Worm (Caenorhabditis elegans) whole organism, L3 larva: ENCODE data around the gene F17C8.7.
A peak's percentile ranks its signal among the peaks of the same experiment; 100 is the strongest.
"Not testable (repeated sequence)": the region's sequence is repeated elsewhere in the genome, so short reads cannot be mapped to it uniquely, and the experiment has no call there.

Experiments used
- R02D3.7 ChIP-seq: fragments of 150-350 bp; optimal IDR thresholded peaks from 2 replicates; lab custom pipeline; 2014; ENCODE audit warnings: missing biosample characterization, missing genetic modification characterization
- aly-2 ChIP-seq: fragments of 150-350 bp; optimal IDR thresholded peaks from 2 replicates; lab custom pipeline; 2014; ENCODE audit warnings: missing biosample characterization, missing genetic modification characterization
- ceh-16 ChIP-seq: sonication (generic microtip); optimal IDR thresholded peaks from 2 replicates; lab custom pipeline; 2017; ENCODE audit warnings: missing biosample characterization, missing genetic modification characterization
- ceh-9 ChIP-seq: sonication (generic microtip); optimal IDR thresholded peaks from 2 replicates; lab custom pipeline; 2018; ENCODE audit warnings: missing biosample characterization, missing genetic modification characterization
- egl-5 ChIP-seq: fragments of 150-350 bp; optimal IDR thresholded peaks from 2 replicates; lab custom pipeline; 2017; ENCODE audit warnings: missing biosample characterization, missing genetic modification reagents, missing genetic modification characterization, inconsistent platforms
- elt-2 ChIP-seq: sonication (generic microtip); optimal IDR thresholded peaks from 2 replicates; lab custom pipeline; 2016; ENCODE audit warnings: missing genetic modification reagents, mild to moderate bottlenecking, missing genetic modification characterization, missing compliant biosample characterization
- elt-3 ChIP-seq, 3 experiments: fragments of 150-350 bp in 1 of 3; sonication (generic microtip) in 2 of 3; optimal IDR thresholded peaks; 2 replicates in 2 of 3; 4 replicates in 1 of 3; lab custom pipeline; 2014 to 2017; ENCODE audit warnings: missing biosample characterization in 3 of 3, missing genetic modification characterization in 3 of 3
- fkh-10 ChIP-seq: sonication (generic microtip); optimal IDR thresholded peaks from 2 replicates; lab custom pipeline; 2017; ENCODE audit warnings: missing biosample characterization, missing genetic modification reagents, missing genetic modification characterization
- fkh-2 ChIP-seq: fragments of 150-350 bp; optimal IDR thresholded peaks from 2 replicates; lab custom pipeline; 2014; ENCODE audit warnings: missing biosample characterization, missing genetic modification reagents, missing genetic modification characterization
- fos-1 ChIP-seq: fragments of 150-350 bp; optimal IDR thresholded peaks from 2 replicates; lab custom pipeline; 2014; ENCODE audit warnings: missing biosample characterization, missing genetic modification characterization
- lin-15B ChIP-seq: fragments of 150-350 bp; optimal IDR thresholded peaks from 2 replicates; lab custom pipeline; 2014; ENCODE audit warnings: missing biosample characterization, missing genetic modification characterization
- lsy-12 ChIP-seq: sonication (generic microtip); optimal IDR thresholded peaks from 2 replicates; lab custom pipeline; 2016; ENCODE audit warnings: mild to moderate bottlenecking, missing genetic modification characterization, missing compliant biosample characterization
- nfya-1 ChIP-seq: sonication (generic microtip); optimal IDR thresholded peaks from 2 replicates; lab custom pipeline; 2017; ENCODE audit warnings: missing genetic modification characterization, mild to moderate bottlenecking, missing compliant biosample characterization, antibody characterized with exemption, moderate library complexity; ENCODE audit not compliant: insufficient read depth
- nhr-12 ChIP-seq: fragments of 150-350 bp; optimal IDR thresholded peaks from 2 replicates; lab custom pipeline; 2014; ENCODE audit warnings: missing biosample characterization, missing genetic modification characterization
- nhr-23 ChIP-seq: fragments of 150-350 bp; optimal IDR thresholded peaks from 2 replicates; lab custom pipeline; 2014; ENCODE audit warnings: missing biosample characterization, missing genetic modification reagents, missing genetic modification characterization
- nhr-237 ChIP-seq: fragments of 150-350 bp; optimal IDR thresholded peaks from 2 replicates; lab custom pipeline; 2014; ENCODE audit warnings: missing biosample characterization, missing genetic modification characterization
- nhr-28 ChIP-seq: fragments of 150-350 bp; optimal IDR thresholded peaks from 2 replicates; lab custom pipeline; 2014; ENCODE audit warnings: missing biosample characterization, missing genetic modification characterization
- nhr-43 ChIP-seq: sonication (generic microtip); optimal IDR thresholded peaks from 2 replicates; lab custom pipeline; 2016; ENCODE audit warnings: mild to moderate bottlenecking, missing genetic modification characterization, missing compliant biosample characterization; ENCODE audit not compliant: poor library complexity, severe bottlenecking
- nhr-67 ChIP-seq: fragments of 150-350 bp; optimal IDR thresholded peaks from 2 replicates; lab custom pipeline; 2014; ENCODE audit warnings: missing biosample characterization, missing genetic modification characterization
- nhr-76 ChIP-seq: fragments of 150-350 bp; sonication (generic microtip); optimal IDR thresholded peaks from 5 replicates; lab custom pipeline; 2014; ENCODE audit warnings: missing biosample characterization, missing genetic modification characterization
- pha-4 ChIP-seq: fragments of 150-350 bp; optimal IDR thresholded peaks from 2 replicates; lab custom pipeline; 2014; ENCODE audit warnings: missing biosample characterization, missing genetic modification reagents, missing genetic modification characterization
- pqm-1 ChIP-seq: fragments of 150-350 bp; optimal IDR thresholded peaks from 2 replicates; lab custom pipeline; 2017; ENCODE audit warnings: missing biosample characterization, missing genetic modification characterization, inconsistent platforms
- sea-2 ChIP-seq: fragments of 150-350 bp; sonication (generic microtip); optimal IDR thresholded peaks from 4 replicates; lab custom pipeline; 2014; ENCODE audit warnings: missing biosample characterization, missing genetic modification reagents, missing genetic modification characterization
- unc-39 ChIP-seq: sonication (generic microtip); optimal IDR thresholded peaks from 4 replicates; lab custom pipeline; 2017; ENCODE audit warnings: missing biosample characterization, missing genetic modification characterization
- unc-62 ChIP-seq: fragments of 150-350 bp; sonication (generic microtip); optimal IDR thresholded peaks from 4 replicates; lab custom pipeline; 2014; ENCODE audit warnings: missing biosample characterization, missing genetic modification reagents, missing genetic modification characterization
- zag-1 ChIP-seq: fragments of 150-350 bp; optimal IDR thresholded peaks from 2 replicates; lab custom pipeline; 2014; ENCODE audit warnings: missing biosample characterization, missing genetic modification characterization

Gene F17C8.7

ce11 chrIII:4778003-4778402 is 42.5 kb downstream of the F17C8.7 start, which contains the start of gene B0393.7:
B0393.7 (minus strand) TSS chrIII:4778103.
- no peak for TF ChIP-seq fkh-10 (GFP tag; lab: Kevin White, UChicago)
- TF ChIP-seq nhr-28 = no peak
- no peak for TF ChIP-seq nhr-43

DNA sequence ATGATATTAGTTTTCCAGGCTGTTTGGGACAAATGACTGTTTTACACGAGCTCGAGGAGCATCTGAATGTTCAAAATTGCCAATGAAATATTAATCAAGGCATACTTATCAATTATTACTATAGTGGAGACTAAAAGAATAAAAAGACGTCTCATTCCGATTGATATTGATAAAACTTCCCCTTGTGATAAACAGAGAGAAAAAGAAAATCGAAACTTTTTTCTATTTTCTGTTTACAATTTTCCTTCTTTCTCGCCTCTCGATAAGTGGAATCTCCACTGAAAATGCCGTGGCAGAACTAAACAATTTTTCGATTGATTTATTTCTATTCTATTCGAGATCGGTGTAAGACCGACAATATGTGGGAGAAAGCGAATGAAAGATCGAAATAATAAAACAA is 44.3 kb downstream of the F17C8.7 start, which contains the start of gene B0393.9:
Gene B0393.9 (minus strand): TSS at position 303 of the 400 bp plus-strand sequence.
- TF ChIP-seq elt-2 (tag; lab: Kevin White, UChicago) (peak; percentile 55), lin-15B (no peak), nfya-1 (tag; lab: Kevin White, UChicago) (no peak), R02D3.7 (tag; lab: Kevin White, UChicago) (no peak), nhr-43 (no peak), nhr-237 (tag; lab: Kevin White, UChicago) (no peak), sea-2 (GFP tag; lab: Kevin White, UChicago) (no peak), nhr-23 (tag; lab: Kevin White, UChicago) (no peak), ceh-9 (tag; lab: Kevin White, UChicago) (no peak), ceh-16 (tag; lab: Kevin White, UChicago) (no peak), pha-4 (tag; lab: Kevin White, UChicago) (no peak), nhr-12 (tag; lab: Kevin White, UChicago) (no peak), unc-62 (GFP tag; lab: Kevin White, UChicago) (no peak), unc-39 (tag; lab: Kevin White, UChicago) (no peak), pqm-1 (tag; lab: Kevin White, UChicago) (peak; percentile 35)

ce11 chrIII:4781937-4782576 is 46.5 kb downstream of the F17C8.7 start, which contains the start of the genes gex-5 and C38D4.10:
gex-5 (minus strand) TSS chrIII:4781987.
C38D4.10 (plus strand) TSS chrIII:4782526.
- TF ChIP-seq nhr-43; ceh-16 (tag; lab: Kevin White, UChicago); nhr-67 (tag; lab: Kevin White, UChicago): not testable (repeated sequence)

- TF ChIP-seq zag-1, lsy-12, elt-2 (tag; lab: Kevin White, UChicago): not testable (repeated sequence)
These were observed 49.6 kb downstream of the F17C8.7 start, which contains the start of gene enu-3.2 for ce11 chrIII:4785131-4785530. enu-3.2 (minus strand) TSS chrIII:4785235.

ce11 chrIII:4785714-4786113 is 50.2 kb downstream of the F17C8.7 start, which contains the start of gene mel-28:
mel-28 (plus strand) TSS chrIII:4786080.
- TF ChIP-seq nhr-43 = no peak
- TF ChIP-seq elt-3 (tag; optimal IDR thresholded peaks at IDR 0.05; lab: Kevin White, UChicago) = no peak
- no peak for TF ChIP-seq nhr-237 (tag; lab: Kevin White, UChicago)
- no peak for TF ChIP-seq unc-62 (GFP tag; lab: Kevin White, UChicago)
- peak; percentile 44 for TF ChIP-seq egl-5 (tag; lab: Kevin White, UChicago)
- TF ChIP-seq pha-4 (tag; lab: Kevin White, UChicago) = peak; percentile 48
- no peak for TF ChIP-seq nhr-76 (tag; lab: Kevin White, UChicago)
- no peak for TF ChIP-seq fkh-2 (tag; lab: Kevin White, UChicago)
- TF ChIP-seq fos-1 (tag; lab: Kevin White, UChicago) = no peak
- peak; percentile 20 for TF ChIP-seq lin-15B
- no peak for TF ChIP-seq aly-2 (tag; lab: Kevin White, UChicago)
